Fruit fly (Drosophila melanogaster) Kc167 (cell line): ENCODE measurements around the gene Irk1.

Source experiments
- Myc ChIP-seq: fragments of >200 bp; optimal IDR thresholded peaks from 2 replicates; lab custom pipeline; 2017; ENCODE audit warnings: missing external identifiers
- Sin3A ChIP-seq: fragments of >200 bp; optimal IDR thresholded peaks from 2 replicates; lab custom pipeline; 2018; ENCODE audit warnings: missing external identifiers
- h ChIP-seq: fragments of >200 bp; optimal IDR thresholded peaks from 3 replicates; lab custom pipeline; 2018; ENCODE audit warnings: missing external identifiers
- insv ChIP-seq: fragments of >200 bp; optimal IDR thresholded peaks from 3 replicates; lab custom pipeline; 2018; ENCODE audit warnings: missing external identifiers
- psq ChIP-seq: fragments of >200 bp; optimal IDR thresholded peaks from 2 replicates; lab custom pipeline; 2017; ENCODE audit warnings: missing external identifiers
- ttk ChIP-seq: sonication (Bioruptor generic); optimal IDR thresholded peaks from 2 replicates; lab custom pipeline; 2017; ENCODE audit warnings: missing external identifiers

Irk1 gene

dm6 chr3R:23193400-23193799 is 25.3 kb downstream of the Irk1 start:
- no peak for TF ChIP-seq ttk
- TF ChIP-seq Sin3A (lab: Kevin White, UChicago) = no peak
- TF ChIP-seq Myc (lab: Kevin White, UChicago) = no peak
- TF ChIP-seq psq (lab: Kevin White, UChicago) = no peak
- no peak for TF ChIP-seq insv
- no peak for TF ChIP-seq h (lab: Kevin White, UChicago)

dm6 chr3R:23195711-23196110 is 27.6 kb downstream of the Irk1 start:
- TF ChIP-seq insv (no peak), psq (lab: Kevin White, UChicago) (no peak), h (lab: Kevin White, UChicago) (no peak), Sin3A (lab: Kevin White, UChicago) (no peak), Myc (lab: Kevin White, UChicago) (no peak), ttk (no peak)

- TF ChIP-seq Myc (lab: Kevin White, UChicago) (no peak), psq (lab: Kevin White, UChicago) (no peak), insv (no peak), Sin3A (lab: Kevin White, UChicago) (no peak), ttk (no peak), h (lab: Kevin White, UChicago) (no peak)
Observed at dm6 chr3R:23201122-23201521, 33.0 kb downstream of the Irk1 start.

dm6 chr3R:23203934-23204333 is 35.8 kb downstream of the Irk1 start, which contains the start of gene fzo:
Gene fzo (minus strand): TSS chr3R:23204034.
- TF ChIP-seq Sin3A (lab: Kevin White, UChicago) (no peak), insv (no peak)

dm6 chr3R:23207254-23207653 is 39.1 kb downstream of the Irk1 start:
- no peak for TF ChIP-seq Sin3A (lab: Kevin White, UChicago)
- no peak for TF ChIP-seq h (lab: Kevin White, UChicago)
- TF ChIP-seq psq (lab: Kevin White, UChicago) = no peak
- TF ChIP-seq insv = no peak
- no peak for TF ChIP-seq Myc (lab: Kevin White, UChicago)
- no peak for TF ChIP-seq ttk

- TF ChIP-seq ttk (no peak), psq (lab: Kevin White, UChicago) (no peak), insv (no peak), h (lab: Kevin White, UChicago) (no peak), Sin3A (lab: Kevin White, UChicago) (no peak), Myc (lab: Kevin White, UChicago) (no peak)
Observed at dm6 chr3R:23210243-23211215, 42.4 kb downstream of the Irk1 start.

dm6 chr3R:23211745-23212254 is 43.7 kb downstream of the Irk1 start:
- TF ChIP-seq psq (lab: Kevin White, UChicago) (no peak), insv (no peak)

- no peak for TF ChIP-seq Sin3A (lab: Kevin White, UChicago)
- TF ChIP-seq Myc (lab: Kevin White, UChicago) = no peak
- TF ChIP-seq h (lab: Kevin White, UChicago) = no peak
- TF ChIP-seq insv = no peak
- TF ChIP-seq ttk = no peak
- no peak for TF ChIP-seq psq (lab: Kevin White, UChicago)
Observed at dm6 chr3R:23212764-23213163, 44.6 kb downstream of the Irk1 start.

- no peak for TF ChIP-seq insv
- TF ChIP-seq h (lab: Kevin White, UChicago) = no peak
- no peak for TF ChIP-seq psq (lab: Kevin White, UChicago)
- TF ChIP-seq Myc (lab: Kevin White, UChicago) = no peak
- TF ChIP-seq Sin3A (lab: Kevin White, UChicago) = no peak
- TF ChIP-seq ttk = no peak
Observed at dm6 chr3R:23214603-23215433, 46.7 kb downstream of the Irk1 start.

dm6 chr3R:23215434-23215730 is 47.3 kb downstream of the Irk1 start:
- TF ChIP-seq Sin3A (lab: Kevin White, UChicago) (no peak), ttk (no peak), h (lab: Kevin White, UChicago) (no peak), psq (lab: Kevin White, UChicago) (no peak), Myc (lab: Kevin White, UChicago) (no peak), insv (no peak)

- no peak for TF ChIP-seq Sin3A (lab: Kevin White, UChicago)
- TF ChIP-seq psq (lab: Kevin White, UChicago) = no peak
- TF ChIP-seq insv = no peak
- no peak for TF ChIP-seq h (lab: Kevin White, UChicago)
- TF ChIP-seq ttk = no peak
- no peak for TF ChIP-seq Myc (lab: Kevin White, UChicago)
Observed at dm6 chr3R:23217142-23217771, 49.1 kb downstream of the Irk1 start.
